Fruit fly (Drosophila melanogaster): ENCODE measurements around the gene CG16985.

Gene CG16985

DNA sequence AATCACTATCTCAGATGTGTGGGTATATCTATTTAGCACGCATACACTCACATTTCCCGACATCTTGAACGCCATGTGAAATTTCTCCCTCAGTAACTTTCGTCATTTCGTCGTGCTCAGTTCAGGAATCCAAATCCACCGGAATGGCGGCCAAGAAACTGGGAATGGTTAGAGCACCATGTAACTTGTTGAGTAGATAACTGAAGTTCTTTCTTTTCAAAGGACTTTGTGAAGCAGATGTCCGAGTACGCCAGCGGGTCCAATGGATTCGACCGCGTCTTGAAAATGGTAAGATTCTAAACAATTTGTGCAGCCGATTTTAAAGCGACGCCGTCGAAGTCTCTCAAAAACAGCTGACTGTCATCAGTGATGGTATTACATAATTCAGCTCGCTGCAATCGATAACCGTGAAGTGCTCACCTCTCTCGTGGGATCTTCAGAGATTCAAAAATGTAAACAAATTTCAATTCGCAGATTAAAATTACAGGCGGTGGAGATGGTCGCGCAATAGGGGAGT lies at the start of gene CG16985, which contains the start of gene CG12182:
Gene CG16985, plus strand, starts transcription at position 84 of the 517 bp plus-strand sequence.
Gene CG12182, minus strand, starts transcription at position 366 of the 517 bp plus-strand sequence.
- no peak for TF ChIP-seq EcR (GFP tag; optimal IDR thresholded peaks at IDR 0.05)
- TF ChIP-seq CG12605 (GFP tag; IDR thresholded peaks at IDR 0.05), result no peak
- no peak for TF ChIP-seq Ets98B (GFP tag; IDR thresholded peaks at IDR 0.05)
- no peak for TF ChIP-seq CG10348 (GFP tag; IDR thresholded peaks at IDR 0.05)
- no peak for TF ChIP-seq CG8159 (tag; optimal IDR thresholded peaks at IDR 0.05)
- TF ChIP-seq fd96Ca (GFP tag; IDR thresholded peaks at IDR 0.05), result no peak; the same call in 2 of the 3 replicates
- no peak for TF ChIP-seq Pif1B (GFP tag; optimal IDR thresholded peaks at IDR 0.05)

DNA sequence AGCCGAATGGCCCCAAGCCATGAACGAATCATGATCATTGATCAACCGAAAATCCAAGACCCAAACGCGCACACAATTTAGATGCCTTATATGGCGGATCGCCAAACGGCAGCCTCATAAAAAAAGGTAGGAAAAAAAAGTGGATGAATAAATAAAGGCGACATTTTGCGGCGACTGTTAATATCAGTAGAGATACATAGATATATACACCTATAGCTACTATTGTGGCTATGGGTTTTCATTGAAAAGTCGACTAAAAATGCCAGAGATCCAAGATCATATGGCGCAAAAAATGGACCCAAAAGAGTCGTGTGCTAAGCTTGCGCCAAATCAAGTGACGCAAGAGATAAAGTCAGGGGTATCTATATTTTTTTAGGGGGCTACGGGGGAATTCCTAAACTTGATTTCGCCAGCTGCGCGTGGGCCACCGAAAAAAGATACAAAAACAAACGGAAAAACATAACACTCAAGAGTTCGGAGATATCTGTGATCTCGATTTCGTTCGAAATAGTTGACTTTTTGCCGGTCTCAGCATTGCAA lies 47.9 kb upstream of the CG16985 start:
- TF ChIP-seq CG32121 (GFP tag; IDR thresholded peaks at IDR 0.05) (no peak), CG34367 (tag; optimal IDR thresholded peaks at IDR 0.05) (no peak), CG12605 (GFP tag; IDR thresholded peaks at IDR 0.05) (no peak), D1 (tag; optimal IDR thresholded peaks at IDR 0.05) (no peak), CG17806 (tag; optimal IDR thresholded peaks at IDR 0.05) (no peak), CG14655 (GFP tag; optimal IDR thresholded peaks at IDR 0.05) (no peak), CG8301 (tag; optimal IDR thresholded peaks at IDR 0.05) (no peak), Pif1B (GFP tag; optimal IDR thresholded peaks at IDR 0.05) (no peak), Pif1A (GFP tag; optimal IDR thresholded peaks at IDR 0.05) (no peak)

DNA sequence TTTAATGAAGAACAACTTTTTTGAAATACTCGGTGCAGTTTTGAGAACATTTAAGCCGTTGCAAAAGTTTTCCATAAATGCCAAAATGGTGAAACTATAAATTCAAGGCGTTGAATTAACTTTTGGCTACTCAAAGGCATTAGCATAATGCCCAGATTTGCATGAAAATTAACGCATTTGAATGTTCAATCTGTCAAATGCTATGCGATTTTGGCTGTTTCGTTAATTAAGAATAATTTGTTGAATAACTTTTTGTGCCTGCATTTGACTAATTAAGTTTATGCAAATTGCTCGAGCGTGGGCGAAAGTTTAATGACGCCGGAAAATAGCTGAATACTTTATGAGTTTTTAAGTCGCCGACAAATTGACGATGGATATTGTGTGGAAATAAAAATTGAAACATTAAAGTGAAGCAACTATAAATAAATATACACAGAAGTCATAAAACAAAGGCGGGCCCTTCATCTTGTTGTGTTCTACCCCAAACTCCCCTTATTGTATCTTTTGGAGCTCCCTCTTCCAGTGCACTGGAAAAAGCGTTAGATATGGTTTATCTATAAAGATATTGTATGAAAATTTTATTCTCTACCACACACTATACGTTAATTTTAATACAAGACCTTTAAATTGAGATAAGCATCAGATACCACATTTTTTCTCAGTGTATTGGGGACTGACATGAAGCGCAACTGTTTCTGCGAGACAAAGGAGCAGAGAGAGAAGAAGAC lies 46.8 kb upstream of the CG16985 start:
- TF ChIP-seq CG4496 (GFP tag; IDR thresholded peaks at IDR 0.05) (peak; percentile 89), gl (tag; optimal IDR thresholded peaks at IDR 0.05) (peak; percentile 91), fd96Ca (GFP tag; IDR thresholded peaks at IDR 0.05) (peak; percentile 63; the same call in 2 of the 3 replicates), CG8301 (tag; optimal IDR thresholded peaks at IDR 0.05) (peak; percentile 83), EcR (GFP tag; optimal IDR thresholded peaks at IDR 0.05) (peak; percentile 71), rn (GFP tag; IDR thresholded peaks at IDR 0.05) (peak; percentile 74), CG34367 (tag; optimal IDR thresholded peaks at IDR 0.05) (peak; percentile 91), CG9948 (tag; optimal IDR thresholded peaks at IDR 0.05) (peak; percentile 92), CG10348 (GFP tag; IDR thresholded peaks at IDR 0.05) (no peak), Snoo (tag; optimal IDR thresholded peaks at IDR 0.05) (peak; percentile 91), D1 (tag; optimal IDR thresholded peaks at IDR 0.05) (peak; percentile 89), CG12605 (GFP tag; IDR thresholded peaks at IDR 0.05) (peak; percentile 75), CG8159 (tag; optimal IDR thresholded peaks at IDR 0.05) (peak; percentile 97), CG32121 (GFP tag; IDR thresholded peaks at IDR 0.05) (peak; percentile 43; the same call in 1 of the 2 replicates), Pif1A (GFP tag; optimal IDR thresholded peaks at IDR 0.05) (peak; percentile 96), CG17806 (tag; optimal IDR thresholded peaks at IDR 0.05) (peak; percentile 97), Pif1B (GFP tag; optimal IDR thresholded peaks at IDR 0.05) (peak; percentile 94), CG14655 (GFP tag; optimal IDR thresholded peaks at IDR 0.05) (peak; percentile 85), CG15710 (tag; optimal IDR thresholded peaks at IDR 0.05) (peak; percentile 99), CG13204 (GFP tag; optimal IDR thresholded peaks at IDR 0.05) (peak; percentile 78), Ets98B (GFP tag; IDR thresholded peaks at IDR 0.05) (peak; percentile 77)

DNA sequence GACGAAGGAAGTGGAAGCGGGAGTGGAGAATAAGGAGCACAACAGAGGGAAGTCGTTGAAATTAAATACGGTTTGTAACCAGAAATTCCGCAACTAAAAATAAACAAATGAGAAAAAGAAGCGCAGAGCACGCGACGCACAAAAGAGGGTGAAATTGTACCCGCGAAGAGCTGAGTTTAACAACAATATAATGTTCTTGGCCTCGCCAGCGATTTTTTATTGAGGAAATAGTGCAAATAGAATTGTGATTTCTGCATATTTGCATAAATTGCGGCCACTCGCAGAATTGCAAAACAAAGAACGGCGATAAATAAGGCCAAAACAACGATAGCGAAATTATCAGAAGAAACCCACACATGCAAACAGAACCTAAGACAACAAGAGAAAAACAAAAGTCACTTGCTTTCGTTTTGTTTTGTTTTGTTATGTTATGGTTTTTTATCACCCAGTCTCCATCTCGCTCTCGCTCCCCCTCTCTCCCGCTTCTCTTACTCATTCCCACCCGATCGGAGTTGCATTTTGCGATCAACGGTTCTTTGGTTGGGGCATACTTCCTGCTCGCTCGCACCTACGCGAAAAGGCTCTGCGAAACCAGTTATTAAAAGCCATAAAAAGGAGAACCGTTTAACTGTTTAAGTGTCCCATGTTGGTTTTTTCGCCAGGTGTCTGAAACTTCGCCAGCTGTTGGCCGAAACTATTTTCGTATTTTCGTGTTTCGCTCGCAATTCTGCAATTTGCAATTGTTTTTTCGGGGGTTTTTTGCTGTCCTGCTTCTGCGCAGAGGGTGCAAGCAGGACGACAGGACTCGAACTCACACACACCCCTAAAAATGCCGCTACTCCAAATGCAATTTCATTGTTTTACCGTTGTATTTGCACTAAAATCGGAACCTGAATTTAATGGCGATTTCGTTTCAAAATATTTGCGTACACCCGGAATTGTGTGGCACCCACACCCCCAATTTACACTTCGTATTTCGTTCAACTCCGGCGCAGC lies 46.0 kb upstream of the CG16985 start:
- TF ChIP-seq D1 (tag; optimal IDR thresholded peaks at IDR 0.05), result no peak
- peak; percentile 23 for TF ChIP-seq CG9948 (tag; optimal IDR thresholded peaks at IDR 0.05)
- peak; percentile 7 for TF ChIP-seq EcR (GFP tag; optimal IDR thresholded peaks at IDR 0.05)
- peak; percentile 43 for TF ChIP-seq CG17806 (tag; optimal IDR thresholded peaks at IDR 0.05)
- TF ChIP-seq Pif1A (GFP tag; optimal IDR thresholded peaks at IDR 0.05), result peak; percentile 27
- peak; percentile 43; the same call in 1 of the 2 replicates for TF ChIP-seq rn (GFP tag; IDR thresholded peaks at IDR 0.05)
- peak; percentile 12 for TF ChIP-seq Pif1B (GFP tag; optimal IDR thresholded peaks at IDR 0.05)
- TF ChIP-seq fd96Ca (GFP tag; IDR thresholded peaks at IDR 0.05), result no peak; the same call in 1 of the 3 replicates
- no peak for TF ChIP-seq CG10348 (GFP tag; IDR thresholded peaks at IDR 0.05)
- TF ChIP-seq Ets98B (GFP tag; IDR thresholded peaks at IDR 0.05), result peak; percentile 75
- TF ChIP-seq gl (tag; optimal IDR thresholded peaks at IDR 0.05), result peak; percentile 91
- TF ChIP-seq Snoo (tag; optimal IDR thresholded peaks at IDR 0.05), result peak; percentile 56
- TF ChIP-seq CG8301 (tag; optimal IDR thresholded peaks at IDR 0.05), result peak; percentile 43
- no peak for TF ChIP-seq CG14655 (GFP tag; optimal IDR thresholded peaks at IDR 0.05)
- TF ChIP-seq CG4496 (GFP tag; IDR thresholded peaks at IDR 0.05), result peak; percentile 82
- TF ChIP-seq CG8159 (tag; optimal IDR thresholded peaks at IDR 0.05), result peak; percentile 30
- TF ChIP-seq CG13204 (GFP tag; optimal IDR thresholded peaks at IDR 0.05), result peak; percentile 80
- peak; percentile 91 for TF ChIP-seq CG12605 (GFP tag; IDR thresholded peaks at IDR 0.05)
- TF ChIP-seq CG15710 (tag; optimal IDR thresholded peaks at IDR 0.05), result peak; percentile 73
- TF ChIP-seq CG32121 (GFP tag; IDR thresholded peaks at IDR 0.05), result peak; percentile 57; the same call in 1 of the 2 replicates
- peak; percentile 78 for TF ChIP-seq CG34367 (tag; optimal IDR thresholded peaks at IDR 0.05)

Measured in whole organism, pupa.